Fruit fly (Drosophila melanogaster) S2 (cell line): Measurements from ENCODE around the gene Scgalpha.

Experiments
- CG8478 ChIP-seq: fragments of >200 bp; optimal IDR thresholded peaks from 2 replicates; lab custom pipeline; 2018
- CTCF ChIP-seq, 2 experiments: fragments of >200 bp; optimal IDR thresholded peaks; 2 replicates each; lab custom pipeline; 2018

The Scgalpha gene

dm6 chr2L:8333185-8333584, 30.0 kb downstream of the Scgalpha start:
- TF ChIP-seq CTCF (optimal IDR thresholded peaks at IDR 0.05; lab: Kevin White, UChicago) (no peak), CG8478 (lab: Kevin White, UChicago) (no peak)

dm6 chr2L:8333624-8334023, 30.4 kb downstream of the Scgalpha start:
- TF ChIP-seq CTCF (optimal IDR thresholded peaks at IDR 0.05; lab: Kevin White, UChicago) = no peak
- TF ChIP-seq CG8478 (lab: Kevin White, UChicago) = no peak

dm6 chr2L:8334705-8335104, 31.5 kb downstream of the Scgalpha start:
- TF ChIP-seq CG8478 (lab: Kevin White, UChicago) (no peak), CTCF (optimal IDR thresholded peaks at IDR 0.05; lab: Kevin White, UChicago) (no peak)

- TF ChIP-seq CG8478 (lab: Kevin White, UChicago) (no peak), CTCF (optimal IDR thresholded peaks at IDR 0.05; lab: Kevin White, UChicago) (no peak)
Measured at dm6 chr2L:8338039-8338438, 34.8 kb downstream of the Scgalpha start, which contains the start of gene witty. TSS of gene witty (plus strand) at chr2L:8338287.

- TF ChIP-seq CG8478 (lab: Kevin White, UChicago) (no peak), CTCF (optimal IDR thresholded peaks at IDR 0.05; lab: Kevin White, UChicago) (no peak)
Measured at dm6 chr2L:8339751-8340349, 36.6 kb downstream of the Scgalpha start.

dm6 chr2L:8342395-8342794, 39.2 kb downstream of the Scgalpha start, which contains the start of gene CG14273:
TSS of gene CG14273 (plus strand) at chr2L:8342695.
- TF ChIP-seq CG8478 (lab: Kevin White, UChicago) (no peak), CTCF (optimal IDR thresholded peaks at IDR 0.05; lab: Kevin White, UChicago) (no peak)

dm6 chr2L:8344536-8344935, 41.3 kb downstream of the Scgalpha start:
- TF ChIP-seq CTCF (optimal IDR thresholded peaks at IDR 0.05; lab: Kevin White, UChicago) (no peak), CG8478 (lab: Kevin White, UChicago) (no peak)

- no peak for TF ChIP-seq CTCF (optimal IDR thresholded peaks at IDR 0.05; lab: Kevin White, UChicago)
- TF ChIP-seq CG8478 (lab: Kevin White, UChicago) = no peak
Measured at dm6 chr2L:8346260-8346659, 43.0 kb downstream of the Scgalpha start, which contains the start of gene CG7778. TSS of gene CG7778 (plus strand) at chr2L:8346620.

- no peak for TF ChIP-seq CG8478 (lab: Kevin White, UChicago)
- TF ChIP-seq CTCF (optimal IDR thresholded peaks at IDR 0.05; lab: Kevin White, UChicago) = no peak
Measured at dm6 chr2L:8350560-8351171, 47.4 kb downstream of the Scgalpha start.

- TF ChIP-seq CG8478 (lab: Kevin White, UChicago) = no peak
- TF ChIP-seq CTCF (optimal IDR thresholded peaks at IDR 0.05; lab: Kevin White, UChicago) = no peak
Measured at dm6 chr2L:8351333-8351732, 48.1 kb downstream of the Scgalpha start.

dm6 chr2L:8351864-8352263, 48.6 kb downstream of the Scgalpha start, which contains the start of gene Mur29B:
TSS of gene Mur29B (plus strand) at chr2L:8352187.
- TF ChIP-seq CG8478 (lab: Kevin White, UChicago) = no peak
- no peak for TF ChIP-seq CTCF (optimal IDR thresholded peaks at IDR 0.05; lab: Kevin White, UChicago)
